Fruit fly (Drosophila melanogaster) whole organism, embryonic: ENCODE measurements around the gene rho-5.

ENCODE experiments used
- B-H2 ChIP-seq: fragments of 200-800 bp; sonication (Bioruptor generic); optimal IDR thresholded peaks from 2 replicates; lab custom pipeline; 2018; ENCODE audit warnings: missing biosample characterization, mild to moderate bottlenecking, missing genetic modification characterization
- CG10543 ChIP-seq: fragments of 200-800 bp; sonication (Bioruptor generic); optimal IDR thresholded peaks from 3 replicates; lab custom pipeline; 2017; ENCODE audit warnings: missing biosample characterization, mild to moderate bottlenecking, missing genetic modification characterization, moderate library complexity
- CG10979 ChIP-seq: fragments of 200-800 bp; sonication (Bioruptor generic); optimal IDR thresholded peaks from 2 replicates; lab custom pipeline; 2018; ENCODE audit warnings: missing biosample characterization, mild to moderate bottlenecking, missing genetic modification characterization, moderate library complexity
- CG11247 ChIP-seq: fragments of 200-800 bp; sonication (Bioruptor generic); IDR thresholded peaks from 2 replicates; pipeline ENCODE4 v1.3.6; 2022; ENCODE audit warnings: missing biosample characterization, missing genetic modification characterization
- CG12744 ChIP-seq: fragments of 200-800 bp; sonication (Bioruptor generic); optimal IDR thresholded peaks from 2 replicates; lab custom pipeline; 2016; ENCODE audit warnings: missing biosample characterization, missing genetic modification characterization
- CG13424 ChIP-seq: fragments of 200-800 bp; sonication (Bioruptor generic); optimal IDR thresholded peaks from 2 replicates; lab custom pipeline; 2019; ENCODE audit warnings: missing biosample characterization, mild to moderate bottlenecking, missing genetic modification characterization, moderate library complexity
- CG14710 ChIP-seq: fragments of 200-800 bp; sonication (Bioruptor generic); optimal IDR thresholded peaks from 3 replicates; lab custom pipeline; 2019; ENCODE audit warnings: missing biosample characterization, mild to moderate bottlenecking, missing genetic modification characterization, moderate library complexity
- CG15514 ChIP-seq: fragments of 200-800 bp; sonication (Bioruptor generic); optimal IDR thresholded peaks from 3 replicates; lab custom pipeline; 2017; ENCODE audit warnings: missing biosample characterization, missing genetic modification characterization, mild to moderate bottlenecking, moderate library complexity, missing genetic modification reagents
- CG15601 ChIP-seq: fragments of 200-800 bp; sonication (Bioruptor generic); optimal IDR thresholded peaks from 3 replicates; lab custom pipeline; 2019; ENCODE audit warnings: missing biosample characterization, mild to moderate bottlenecking, missing genetic modification characterization, moderate library complexity
- CG1603 ChIP-seq: fragments of 200-800 bp; sonication (Bioruptor generic); optimal IDR thresholded peaks from 2 replicates; lab custom pipeline; 2019; ENCODE audit warnings: missing biosample characterization, mild to moderate bottlenecking, missing genetic modification characterization, moderate library complexity
- CG17361 ChIP-seq: fragments of 200-800 bp; sonication (Bioruptor generic); IDR thresholded peaks from 3 replicates; pipeline ENCODE4 v1.3.6; 2022; ENCODE audit warnings: missing biosample characterization, missing genetic modification characterization
- CG18262 ChIP-seq: fragments of 200-800 bp; optimal IDR thresholded peaks from 3 replicates; lab custom pipeline; 2019; ENCODE audit warnings: missing biosample characterization, mild to moderate bottlenecking, missing genetic modification characterization, moderate library complexity
- CG30020 ChIP-seq: fragments of 200-800 bp; optimal IDR thresholded peaks from 2 replicates; lab custom pipeline; 2019; ENCODE audit warnings: missing biosample characterization, mild to moderate bottlenecking, missing genetic modification characterization, moderate library complexity
- CG31224 ChIP-seq: fragments of 200-800 bp; sonication (Bioruptor generic); IDR thresholded peaks from 2 replicates; pipeline ENCODE4 v1.3.6; 2022; ENCODE audit warnings: missing biosample characterization, missing genetic modification characterization
- CG4617 ChIP-seq: fragments of 200-800 bp; sonication (Bioruptor generic); optimal IDR thresholded peaks from 3 replicates; lab custom pipeline; 2016; ENCODE audit warnings: missing biosample characterization, missing genetic modification characterization, borderline replicate concordance
- CG6765 ChIP-seq: fragments of 200-800 bp; sonication (Bioruptor generic); optimal IDR thresholded peaks from 3 replicates; lab custom pipeline; 2017; ENCODE audit warnings: missing biosample characterization, mild to moderate bottlenecking, missing genetic modification characterization
- CG8924 ChIP-seq: fragments of 200-800 bp; optimal IDR thresholded peaks from 3 replicates; lab custom pipeline; 2019; ENCODE audit warnings: missing biosample characterization, mild to moderate bottlenecking, missing genetic modification characterization, moderate library complexity
- CG9797 ChIP-seq: fragments of 200-800 bp; sonication (Bioruptor generic); optimal IDR thresholded peaks from 3 replicates; lab custom pipeline; 2018; ENCODE audit warnings: missing biosample characterization, mild to moderate bottlenecking, missing genetic modification characterization
- Dp ChIP-seq: fragments of 200-800 bp; sonication (Bioruptor generic); optimal IDR thresholded peaks from 2 replicates; lab custom pipeline; 2018; ENCODE audit warnings: missing biosample characterization, mild to moderate bottlenecking, missing genetic modification characterization, moderate library complexity
- E2f2 ChIP-seq: fragments of 200-800 bp; sonication (Bioruptor generic); IDR thresholded peaks from 2 replicates; pipeline ENCODE4 v1.3.6; 2022; ENCODE audit warnings: missing biosample characterization, missing genetic modification characterization
- HmgZ ChIP-seq: fragments of 200-800 bp; sonication (Bioruptor generic); optimal IDR thresholded peaks from 2 replicates; lab custom pipeline; 2018; ENCODE audit warnings: missing biosample characterization, mild to moderate bottlenecking, missing genetic modification characterization
- Hr3 ChIP-seq: fragments of 200-800 bp; sonication (Bioruptor generic); optimal IDR thresholded peaks from 3 replicates; lab custom pipeline; 2016; ENCODE audit warnings: missing biosample characterization, missing genetic modification characterization
- Nf-YB ChIP-seq: fragments of 200-800 bp; sonication (Bioruptor generic); optimal IDR thresholded peaks from 3 replicates; lab custom pipeline; 2019; ENCODE audit warnings: missing biosample characterization, mild to moderate bottlenecking, missing genetic modification characterization, moderate library complexity
- Nf-YC ChIP-seq: fragments of 200-800 bp; optimal IDR thresholded peaks from 3 replicates; lab custom pipeline; 2019; ENCODE audit warnings: missing biosample characterization, mild to moderate bottlenecking, missing genetic modification characterization, moderate library complexity
- PHDP ChIP-seq: fragments of 200-800 bp; sonication (Bioruptor generic); optimal IDR thresholded peaks from 3 replicates; lab custom pipeline; 2018; ENCODE audit warnings: missing biosample characterization, mild to moderate bottlenecking, missing genetic modification characterization, moderate library complexity
- Pdp1 ChIP-seq, 2 experiments: fragments of 200-800 bp; sonication (Bioruptor generic); optimal IDR thresholded peaks; 3 replicates each; lab custom pipeline; 2016; ENCODE audit warnings: missing biosample characterization in 2 of 2, missing genetic modification characterization in 2 of 2, mild to moderate bottlenecking in 1 of 2, moderate library complexity in 1 of 2
- Side ChIP-seq: fragments of 200-800 bp; sonication (Bioruptor generic); optimal IDR thresholded peaks from 2 replicates; lab custom pipeline; 2016; ENCODE audit warnings: missing biosample characterization, missing genetic modification characterization
- Sox100B ChIP-seq: fragments of 200-800 bp; sonication (Bioruptor generic); optimal IDR thresholded peaks from 3 replicates; lab custom pipeline; 2018; ENCODE audit warnings: missing biosample characterization, mild to moderate bottlenecking, missing genetic modification characterization
- TFAM ChIP-seq: fragments of 200-800 bp; sonication (Bioruptor generic); optimal IDR thresholded peaks from 2 replicates; lab custom pipeline; 2017; ENCODE audit warnings: missing biosample characterization, missing genetic modification characterization, inconsistent platforms
- ab ChIP-seq: fragments of 200-800 bp; sonication (Bioruptor generic); optimal IDR thresholded peaks from 2 replicates; lab custom pipeline; 2016; ENCODE audit warnings: missing biosample characterization, missing genetic modification characterization
- br ChIP-seq: fragments of >200 bp; optimal IDR thresholded peaks from 2 replicates; lab custom pipeline; 2017
- bsh ChIP-seq, 2 experiments: fragments of 200-800 bp; sonication (Bioruptor generic); optimal IDR thresholded peaks; 2 replicates each; lab custom pipeline; 2017 to 2018; ENCODE audit warnings: mild to moderate bottlenecking in 2 of 2, missing biosample characterization in 2 of 2, missing genetic modification characterization in 2 of 2, moderate library complexity in 1 of 2
- btn ChIP-seq: fragments of 200-800 bp; sonication (Bioruptor generic); optimal IDR thresholded peaks from 2 replicates; lab custom pipeline; 2016; ENCODE audit warnings: missing biosample characterization, missing genetic modification characterization
- cad ChIP-seq: fragments of >200 bp; optimal IDR thresholded peaks from 2 replicates; lab custom pipeline; 2017; ENCODE audit warnings: missing biosample characterization, missing genetic modification characterization
- ewg ChIP-seq: fragments of 200-800 bp; sonication (Bioruptor generic); optimal IDR thresholded peaks from 3 replicates; lab custom pipeline; 2017; ENCODE audit warnings: mild to moderate bottlenecking, missing biosample characterization, missing genetic modification reagents, missing genetic modification characterization
- gcm ChIP-seq: fragments of 200-800 bp; sonication (Bioruptor generic); optimal IDR thresholded peaks from 2 replicates; lab custom pipeline; 2019; ENCODE audit warnings: missing biosample characterization, mild to moderate bottlenecking, missing genetic modification characterization, moderate library complexity
- gem ChIP-seq: fragments of 200-800 bp; sonication (Bioruptor generic); optimal IDR thresholded peaks from 2 replicates; lab custom pipeline; 2019; ENCODE audit warnings: missing biosample characterization, mild to moderate bottlenecking, missing genetic modification characterization, moderate library complexity
- gfzf ChIP-seq: fragments of 200-800 bp; sonication (Bioruptor generic); optimal IDR thresholded peaks from 2 replicates; lab custom pipeline; 2016; ENCODE audit warnings: missing biosample characterization, mild to moderate bottlenecking, missing genetic modification characterization, moderate library complexity
- lbe ChIP-seq: fragments of 200-800 bp; sonication (Bioruptor generic); optimal IDR thresholded peaks from 2 replicates; lab custom pipeline; 2016; ENCODE audit warnings: missing biosample characterization, mild to moderate bottlenecking, missing genetic modification characterization
- lola ChIP-seq, 3 experiments: fragments of >200 bp in 2 of 3; fragments of 200-800 bp in 1 of 3; sonication (Bioruptor generic) in 1 of 3; optimal IDR thresholded peaks; 2 replicates each; lab custom pipeline; 2017 to 2019; ENCODE audit warnings: missing biosample characterization in 3 of 3, missing genetic modification characterization in 3 of 3, mild to moderate bottlenecking in 1 of 3, moderate library complexity in 1 of 3
- nmo ChIP-seq: fragments of 200-800 bp; sonication (Bioruptor generic); optimal IDR thresholded peaks from 2 replicates; lab custom pipeline; 2018; ENCODE audit warnings: missing biosample characterization, mild to moderate bottlenecking, missing genetic modification characterization, moderate library complexity
- p53 ChIP-seq: fragments of 200-800 bp; sonication (Bioruptor generic); optimal IDR thresholded peaks from 2 replicates; lab custom pipeline; 2016; ENCODE audit warnings: missing biosample characterization, missing genetic modification characterization
- phol ChIP-seq: fragments of 200-800 bp; sonication (Bioruptor generic); optimal IDR thresholded peaks from 3 replicates; lab custom pipeline; 2018; ENCODE audit warnings: missing biosample characterization, mild to moderate bottlenecking, missing genetic modification characterization, moderate library complexity
- row ChIP-seq: fragments of 200-800 bp; sonication (Bioruptor generic); IDR thresholded peaks from 3 replicates; pipeline ENCODE4 v1.3.6; 2022; ENCODE audit warnings: missing biosample characterization, missing genetic modification characterization
- stwl ChIP-seq: fragments of 200-800 bp; sonication (Bioruptor generic); optimal IDR thresholded peaks from 3 replicates; lab custom pipeline; 2018; ENCODE audit warnings: missing biosample characterization, mild to moderate bottlenecking, missing genetic modification characterization, moderate library complexity
- sug ChIP-seq: fragments of 200-800 bp; optimal IDR thresholded peaks from 2 replicates; lab custom pipeline; 2019; ENCODE audit warnings: missing biosample characterization, mild to moderate bottlenecking, missing genetic modification characterization, moderate library complexity
- trem ChIP-seq: fragments of 200-800 bp; optimal IDR thresholded peaks from 3 replicates; lab custom pipeline; 2019; ENCODE audit warnings: missing biosample characterization, mild to moderate bottlenecking, missing genetic modification characterization, moderate library complexity
- z ChIP-seq: fragments of 200-800 bp; sonication (Bioruptor generic); IDR thresholded peaks from 3 replicates; pipeline ENCODE4 v1.3.6; 2022; ENCODE audit warnings: missing biosample characterization, missing genetic modification characterization

rho-5 gene

DNA sequence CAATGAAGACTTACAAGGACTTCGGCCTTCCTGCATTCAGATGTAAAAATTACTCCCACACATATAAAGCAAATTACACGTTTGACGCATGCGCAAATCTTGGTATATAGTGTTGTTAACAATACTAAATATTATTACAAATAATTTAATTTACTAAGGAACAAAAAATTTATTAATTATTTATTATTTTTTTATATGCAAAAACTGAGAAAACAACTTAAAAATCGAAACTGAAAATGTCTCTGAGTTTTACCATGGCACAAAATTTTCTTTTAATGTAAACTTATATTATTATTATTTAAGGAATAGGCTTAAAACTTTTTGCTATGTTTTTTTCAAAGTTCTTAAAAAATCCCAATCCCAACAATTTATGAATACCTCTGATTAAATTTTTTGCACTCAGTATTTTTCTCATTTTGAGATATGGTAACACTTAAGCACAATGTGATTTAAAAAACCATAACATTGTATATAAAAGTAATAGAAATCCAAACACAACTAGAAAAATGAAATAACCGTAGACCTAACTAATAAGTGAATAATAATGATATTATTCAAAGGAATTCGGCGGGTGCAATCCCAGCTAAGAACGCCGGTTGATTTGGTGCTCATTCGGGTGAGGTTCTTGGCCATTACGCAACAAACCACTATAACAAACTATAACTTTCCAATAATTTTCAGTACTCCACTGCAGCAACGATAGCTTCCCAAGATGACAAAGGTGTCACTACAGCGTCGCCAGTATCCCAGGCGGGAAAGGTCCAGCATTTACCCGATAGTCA is 42.4 kb downstream of the rho-5 start, which contains the start of the genes Schip1 and Cox10 (continued):
- no peak for TF ChIP-seq lbe (GFP tag; lab: Kevin White, UChicago)
- TF ChIP-seq br: no peak
- TF ChIP-seq CG1603 (tag; lab: Kevin White, UChicago): peak; percentile 10
- peak; percentile 21 for TF ChIP-seq stwl (tag; lab: Kevin White, UChicago)
- peak; percentile 23 for TF ChIP-seq CG15601 (tag; lab: Kevin White, UChicago)
- TF ChIP-seq gem: peak; percentile 69
- no peak for TF ChIP-seq CG6765 (GFP tag; lab: Kevin White, UChicago)
- TF ChIP-seq gcm (GFP tag; lab: Kevin White, UChicago): no peak
- peak; percentile 59 for TF ChIP-seq gfzf (GFP tag; lab: Kevin White, UChicago)
- peak; percentile 39 for TF ChIP-seq Dp (GFP tag; lab: Kevin White, UChicago)
- peak in 1 of 3 experiments; percentile 22 for TF ChIP-seq lola (GFP tag; optimal IDR thresholded peaks at IDR 0.05; lab: Kevin White, UChicago)
- TF ChIP-seq sug: peak; percentile 31
- TF ChIP-seq CG30020 (tag; lab: Kevin White, UChicago): peak; percentile 85
- TF ChIP-seq B-H2 (GFP tag; lab: Kevin White, UChicago): peak; percentile 5
- peak; percentile 70 for TF ChIP-seq CG8924 (tag; lab: Kevin White, UChicago)
- peak; percentile 40 for TF ChIP-seq CG13424
- TF ChIP-seq CG12744: no peak
- TF ChIP-seq z: no peak
- peak; percentile 38 for TF ChIP-seq CG18262
- TF ChIP-seq Sox100B (GFP tag; lab: Kevin White, UChicago): peak; percentile 21
- no peak for TF ChIP-seq Side (GFP tag; lab: Kevin White, UChicago)
- peak; percentile 20 for TF ChIP-seq CG10979
- TF ChIP-seq ab: no peak
- TF ChIP-seq trem: peak; percentile 52
- peak; percentile 26 for TF ChIP-seq CG15514 (GFP tag; lab: Kevin White, UChicago)
- TF ChIP-seq CG10543 (GFP tag; lab: Kevin White, UChicago): no peak
- TF ChIP-seq CG9797 (GFP tag; lab: Kevin White, UChicago): peak; percentile 14
- TF ChIP-seq p53: no peak
- TF ChIP-seq CG14710 (tag; lab: Kevin White, UChicago): peak; percentile 46
- TF ChIP-seq HmgZ (tag; lab: Kevin White, UChicago): peak; percentile 19
- TF ChIP-seq nmo (GFP tag; lab: Kevin White, UChicago): peak; percentile 18
- peak; percentile 45; the same call in 1 of the 2 replicates for TF ChIP-seq E2f2
- no peak for TF ChIP-seq CG31224 (GFP tag; lab: Robert Waterston, UW)
- no peak for TF ChIP-seq TFAM
- peak; percentile 33 for TF ChIP-seq Nf-YC (tag; lab: Kevin White, UChicago)
- peak; percentile 26; the same call in 1 of the 3 replicates for TF ChIP-seq CG17361 (GFP tag; lab: Robert Waterston, UW)
- TF ChIP-seq cad (GFP tag; lab: Kevin White, UChicago): no peak
- TF ChIP-seq Hr3 (GFP tag; lab: Kevin White, UChicago): peak; percentile 2
- peak; percentile 20 for TF ChIP-seq phol (tag; lab: Kevin White, UChicago)
- TF ChIP-seq CG4617: peak; percentile 18
- TF ChIP-seq PHDP (tag; lab: Kevin White, UChicago): peak; percentile 43
- peak; percentile 62 for TF ChIP-seq row (GFP tag; lab: Robert Waterston, UW)
- TF ChIP-seq bsh (GFP tag; optimal IDR thresholded peaks at IDR 0.05; lab: Kevin White, UChicago): peak in 1 of 2 experiments; percentile 29
- no peak for TF ChIP-seq btn (GFP tag; lab: Kevin White, UChicago)
- TF ChIP-seq Pdp1 (GFP tag; optimal IDR thresholded peaks at IDR 0.05; lab: Kevin White, UChicago): peak in 1 of 2 experiments; percentile 99
- peak; percentile 87 for TF ChIP-seq ewg (GFP tag; lab: Kevin White, UChicago)
- no peak for TF ChIP-seq CG11247
- TF ChIP-seq Nf-YB: peak; percentile 6
